Worm (Caenorhabditis elegans): ENCODE measurements around the gene F59E12.3.

DNA sequence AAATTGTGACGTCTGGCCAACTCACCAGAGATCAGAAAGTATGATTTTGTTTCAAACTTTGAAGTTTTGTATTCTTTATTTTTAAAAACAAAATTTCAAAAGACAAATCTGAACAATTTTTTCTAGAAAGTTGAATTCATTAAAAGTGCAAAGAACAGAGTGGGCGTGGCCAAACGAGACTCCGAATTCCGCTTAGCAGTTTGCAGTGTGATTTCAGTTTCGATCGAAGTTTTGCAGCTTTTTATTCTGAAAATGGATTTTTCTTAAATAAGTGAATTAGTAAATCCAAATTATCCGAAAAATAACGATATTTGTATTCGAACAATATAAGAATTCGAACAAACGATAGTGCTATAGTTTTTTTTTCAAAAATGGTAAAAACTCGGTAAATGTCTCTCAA, 4.7 kb upstream of the F59E12.3 start:
- TF ChIP-seq pha-4 (tag; optimal IDR thresholded peaks at IDR 0.05), result no peak
- no peak for TF ChIP-seq ama-1 (optimal IDR thresholded peaks at IDR 0.05)
- no peak for TF ChIP-seq ama-1 (GFP tag; optimal IDR thresholded peaks at IDR 0.05)
- no peak for TF ChIP-seq snpc-4 (GFP tag; optimal IDR thresholded peaks at IDR 0.05)
- TF ChIP-seq snpc-4 (tag; optimal IDR thresholded peaks at IDR 0.05), result no peak

All from whole organism, young adult.